Worm (Caenorhabditis elegans): Measurements from ENCODE around the gene tag-131.

DNA sequence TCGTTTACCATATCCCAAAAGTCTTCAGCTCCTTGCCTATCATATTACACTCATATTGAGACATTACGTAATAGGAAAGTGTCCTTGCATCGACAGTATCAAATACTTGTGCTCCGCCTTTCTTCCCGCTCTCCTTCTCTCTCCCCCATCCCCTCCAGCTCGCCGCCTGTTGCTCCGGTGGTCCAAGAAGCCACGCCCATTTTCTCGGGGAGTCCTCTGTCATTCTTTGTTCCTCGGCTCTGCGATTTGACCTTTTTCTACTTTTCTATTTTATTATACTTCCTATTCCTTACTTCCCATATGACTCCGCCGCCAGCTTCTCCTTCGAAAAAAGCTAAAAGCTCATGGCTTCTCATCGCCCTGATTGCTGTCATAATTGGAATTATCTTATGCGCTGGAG is 38.9 kb downstream of the tag-131 start, which contains the start of gene mnp-1:
- TF ChIP-seq unc-62 (GFP tag; optimal IDR thresholded peaks at IDR 0.05 in 1 of 2) (no peak), unc-62 (tag; optimal IDR thresholded peaks at IDR 0.05) (no peak), madf-9 (GFP tag; conservative IDR thresholded peaks at IDR 0.05) (no peak), dmd-6 (GFP tag; IDR thresholded peaks at IDR 0.05) (no peak), nhr-77 (tag; optimal IDR thresholded peaks at IDR 0.05) (no peak), egl-43 (GFP tag; IDR thresholded peaks at IDR 0.05) (no peak), unc-130 (GFP tag; optimal IDR thresholded peaks at IDR 0.05) (no peak), unc-39 (tag; optimal IDR thresholded peaks at IDR 0.05) (no peak)
